Worm (Caenorhabditis elegans): ENCODE results near the gene jamp-1.

jamp-1 gene

ce11 chrV:6047818-6048217 is 3.2 kb downstream of the jamp-1 start, which contains the start of gene pgap-3:
pgap-3 (minus strand) TSS chrV:6047918.
- TF ChIP-seq ceh-82 (tag; optimal IDR thresholded peaks at IDR 0.05), result no peak
- no peak for TF ChIP-seq lin-13 (GFP tag; optimal IDR thresholded peaks at IDR 0.05)
- TF ChIP-seq ztf-4 (tag; optimal IDR thresholded peaks at IDR 0.05), result no peak
- no peak for TF ChIP-seq sem-4 (tag; optimal IDR thresholded peaks at IDR 0.05)
- TF ChIP-seq elt-1 (tag; optimal IDR thresholded peaks at IDR 0.05), result no peak
- TF ChIP-seq ZK546.5 (tag; optimal IDR thresholded peaks at IDR 0.05), result no peak
- TF ChIP-seq Y55F3AM.14 (GFP tag; optimal IDR thresholded peaks at IDR 0.05), result no peak
- no peak for TF ChIP-seq dmd-4 (tag; optimal IDR thresholded peaks at IDR 0.05)
- no peak for TF ChIP-seq peb-1 (tag; optimal IDR thresholded peaks at IDR 0.05)
- no peak for TF ChIP-seq R02D3.7 (tag; optimal IDR thresholded peaks at IDR 0.05)
- TF ChIP-seq zag-1 (tag; optimal IDR thresholded peaks at IDR 0.05), result no peak
- no peak for TF ChIP-seq unc-62 (GFP tag; optimal IDR thresholded peaks at IDR 0.05)
- no peak for TF ChIP-seq lin-11 (tag; optimal IDR thresholded peaks at IDR 0.05)
- no peak for TF ChIP-seq ceh-16 (tag; optimal IDR thresholded peaks at IDR 0.05)
- TF ChIP-seq nhr-11 (tag; optimal IDR thresholded peaks at IDR 0.05), result no peak
- no peak for TF ChIP-seq nhr-77 (tag; optimal IDR thresholded peaks at IDR 0.05)

- no peak for TF ChIP-seq ztf-4 (tag; optimal IDR thresholded peaks at IDR 0.05)
- TF ChIP-seq fos-1 (tag; optimal IDR thresholded peaks at IDR 0.05), result peak; percentile 19
Measured at ce11 chrV:6044853-6045594, 6.0 kb downstream of the jamp-1 start, which contains the start of gene R01B10.3. R01B10.3 (minus strand) TSS chrV:6045129.

DNA sequence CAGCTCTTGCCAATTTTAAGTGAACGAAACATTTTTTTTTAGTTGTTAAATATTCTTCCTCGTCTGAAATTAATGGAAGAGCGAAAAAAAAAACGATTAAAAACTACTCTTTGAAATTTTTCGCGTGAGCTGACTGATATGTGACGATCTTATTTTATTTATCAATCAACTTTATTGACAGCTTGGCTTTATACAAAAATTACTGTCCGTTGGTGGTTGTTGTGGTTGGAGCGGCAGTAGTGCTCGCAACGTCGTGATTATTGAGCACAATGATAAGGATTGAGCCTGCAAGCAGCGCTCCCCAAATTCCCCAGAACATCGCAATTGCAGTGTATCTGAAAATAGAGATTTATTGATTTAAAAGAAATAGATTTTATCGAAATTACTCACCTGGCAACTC is 6.6 kb downstream of the jamp-1 start:
- TF ChIP-seq ZK546.5 (tag; optimal IDR thresholded peaks at IDR 0.05), result no peak
- no peak for TF ChIP-seq ztf-4 (tag; optimal IDR thresholded peaks at IDR 0.05)
- no peak for TF ChIP-seq elt-1 (tag; optimal IDR thresholded peaks at IDR 0.05)
- TF ChIP-seq mdl-1 (tag; optimal IDR thresholded peaks at IDR 0.05), result no peak
- no peak for TF ChIP-seq snpc-4 (tag; optimal IDR thresholded peaks at IDR 0.05)
- TF ChIP-seq alr-1 (tag; optimal IDR thresholded peaks at IDR 0.05), result no peak
- TF ChIP-seq lin-13 (GFP tag; optimal IDR thresholded peaks at IDR 0.05), result no peak

- TF ChIP-seq sma-9 (GFP tag; optimal IDR thresholded peaks at IDR 0.05), result peak; percentile 62
- no peak for TF ChIP-seq sma-9 (tag; optimal IDR thresholded peaks at IDR 0.05)
- no peak for TF ChIP-seq mdl-1 (tag; optimal IDR thresholded peaks at IDR 0.05)
- TF ChIP-seq gmeb-1 (tag; optimal IDR thresholded peaks at IDR 0.05), result peak; percentile 83
- peak; percentile 40 for TF ChIP-seq ama-1 (optimal IDR thresholded peaks at IDR 0.05)
- peak; percentile 35 for TF ChIP-seq egl-27 (tag; optimal IDR thresholded peaks at IDR 0.05)
- peak in 1 of 2 experiments; percentile 40 for TF ChIP-seq lsy-2 (tag; optimal IDR thresholded peaks at IDR 0.05)
- no peak for TF ChIP-seq ztf-11 (tag; optimal IDR thresholded peaks at IDR 0.05)
- TF ChIP-seq unc-55 (GFP tag; optimal IDR thresholded peaks at IDR 0.05), result peak; percentile 50
- no peak for TF ChIP-seq mab-5 (tag; optimal IDR thresholded peaks at IDR 0.05)
- peak; percentile 76 for TF ChIP-seq fos-1 (tag; optimal IDR thresholded peaks at IDR 0.05)
- peak; percentile 71 for TF ChIP-seq crh-2 (tag; optimal IDR thresholded peaks at IDR 0.05)
- TF ChIP-seq F13H6.1 (tag; optimal IDR thresholded peaks at IDR 0.05), result peak; percentile 57
- no peak for TF ChIP-seq sma-3 (GFP tag; optimal IDR thresholded peaks at IDR 0.05)
- peak; percentile 69 for TF ChIP-seq C34F6.9 (tag; optimal IDR thresholded peaks at IDR 0.05)
- TF ChIP-seq lin-13 (GFP tag; optimal IDR thresholded peaks at IDR 0.05), result peak; percentile 43
- TF ChIP-seq nhr-129 (tag; optimal IDR thresholded peaks at IDR 0.05), result peak; percentile 64
Measured at ce11 chrV:6043275-6044271, 7.5 kb downstream of the jamp-1 start, which contains the start of gene cpi-2. cpi-2 (plus strand) TSS chrV:6044062.
